Worm (Caenorhabditis elegans): Measurements from ENCODE around the gene F09C6.12.

ce11 chrV:16838435-16838834 lies 44.2 kb upstream of the F09C6.12 start:
- TF ChIP-seq pha-4 (tag; optimal IDR thresholded peaks at IDR 0.05), result no peak
- TF ChIP-seq tlf-1 (GFP tag; optimal IDR thresholded peaks at IDR 0.05), result no peak
- TF ChIP-seq F52B5.7 (tag; optimal IDR thresholded peaks at IDR 0.05), result no peak
- TF ChIP-seq hlh-26 (GFP tag; conservative IDR thresholded peaks at IDR 0.05), result no peak
- no peak for TF ChIP-seq Y79H2A.3 (GFP tag; conservative IDR thresholded peaks at IDR 0.05)
- peak; percentile 68 for TF ChIP-seq zfh-2 (GFP tag; conservative IDR thresholded peaks at IDR 0.05)
- TF ChIP-seq sptf-2 (GFP tag; optimal IDR thresholded peaks at IDR 0.05), result no peak
- TF ChIP-seq ama-1 (optimal IDR thresholded peaks at IDR 0.05), result no peak
- no peak for TF ChIP-seq ama-1 (GFP tag; optimal IDR thresholded peaks at IDR 0.05)
- TF ChIP-seq attf-6 (GFP tag; IDR thresholded peaks at IDR 0.05), result no peak
- no peak for TF ChIP-seq T26A5.8 (tag; optimal IDR thresholded peaks at IDR 0.05)
- no peak for TF ChIP-seq ztf-22 (GFP tag; optimal IDR thresholded peaks at IDR 0.05)
- TF ChIP-seq rec-8 (tag; optimal IDR thresholded peaks at IDR 0.05), result no peak
